Fruit fly (Drosophila melanogaster) whole organism, embryonic: ENCODE measurements around the gene Atg18b.

Experiments used
- CG1024 ChIP-seq: fragments of 200-800 bp; sonication (Bioruptor generic); IDR thresholded peaks from 2 replicates; pipeline ENCODE4 v1.3.6; 2022; ENCODE audit warnings: missing biosample characterization, missing genetic modification characterization
- CG10543 ChIP-seq: fragments of 200-800 bp; sonication (Bioruptor generic); optimal IDR thresholded peaks from 3 replicates; lab custom pipeline; 2017; ENCODE audit warnings: missing biosample characterization, mild to moderate bottlenecking, missing genetic modification characterization, moderate library complexity
- CG11398 ChIP-seq: fragments of 200-800 bp; sonication (Bioruptor generic); optimal IDR thresholded peaks from 2 replicates; lab custom pipeline; 2016; ENCODE audit warnings: missing biosample characterization, missing genetic modification characterization
- CG15601 ChIP-seq: fragments of 200-800 bp; sonication (Bioruptor generic); optimal IDR thresholded peaks from 3 replicates; lab custom pipeline; 2019; ENCODE audit warnings: missing biosample characterization, mild to moderate bottlenecking, missing genetic modification characterization, moderate library complexity
- CG1603 ChIP-seq: fragments of 200-800 bp; sonication (Bioruptor generic); optimal IDR thresholded peaks from 2 replicates; lab custom pipeline; 2019; ENCODE audit warnings: missing biosample characterization, mild to moderate bottlenecking, missing genetic modification characterization, moderate library complexity
- CG6272 ChIP-seq: fragments of 200-800 bp; sonication (Bioruptor generic); IDR thresholded peaks from 2 replicates; pipeline ENCODE4 v1.3.6; 2022; ENCODE audit warnings: missing biosample characterization, missing genetic modification characterization
- CG8478 ChIP-seq: fragments of >200 bp; optimal IDR thresholded peaks from 2 replicates; lab custom pipeline; 2018
- Myb ChIP-seq: fragments of 200-800 bp; sonication (Bioruptor generic); optimal IDR thresholded peaks from 2 replicates; lab custom pipeline; 2016; ENCODE audit warnings: missing biosample characterization, missing genetic modification characterization
- Stat92E ChIP-seq, 3 experiments: fragments of >200 bp in 2 of 3; fragments of 200-800 bp in 1 of 3; sonication (Bioruptor generic) in 1 of 3; optimal IDR thresholded peaks; 2 replicates each; lab custom pipeline; 2017 to 2019; ENCODE audit warnings: missing biosample characterization in 3 of 3, missing genetic modification characterization in 3 of 3, mild to moderate bottlenecking in 1 of 3, moderate library complexity in 1 of 3
- ato ChIP-seq: fragments of 200-800 bp; sonication (Bioruptor generic); IDR thresholded peaks from 2 replicates; pipeline ENCODE4 v1.3.6; 2022; ENCODE audit warnings: missing biosample characterization, missing genetic modification characterization; ENCODE audit not compliant: partially characterized antibody
- cato ChIP-seq: fragments of 200-800 bp; sonication (Bioruptor generic); optimal IDR thresholded peaks from 2 replicates; lab custom pipeline; 2016; ENCODE audit warnings: missing biosample characterization, missing genetic modification characterization, borderline replicate concordance
- kay ChIP-seq: fragments of 200-800 bp; sonication (Bioruptor generic); optimal IDR thresholded peaks from 2 replicates; lab custom pipeline; 2016; ENCODE audit warnings: missing biosample characterization, missing genetic modification characterization
- ssp ChIP-seq: fragments of 200-800 bp; sonication (Bioruptor generic); IDR thresholded peaks from 2 replicates; pipeline ENCODE4 v1.3.6; 2022; ENCODE audit warnings: missing biosample characterization, missing genetic modification characterization
- vvl ChIP-seq: fragments of 200-800 bp; sonication (Bioruptor generic); IDR thresholded peaks from 2 replicates; pipeline ENCODE4 v1.3.6; 2022; ENCODE audit warnings: missing biosample characterization, missing genetic modification characterization

dm6 chr2L:21221114-21221578 lies 774 bp upstream of the Atg18b start, which contains the start of gene CG8677:
- no peak for TF ChIP-seq cato (GFP tag; lab: Kevin White, UChicago)
- TF ChIP-seq CG10543 (GFP tag; lab: Kevin White, UChicago), result no peak
- TF ChIP-seq CG6272 (GFP tag; lab: Robert Waterston, UW), result no peak
- no peak for TF ChIP-seq CG11398 (GFP tag; lab: Kevin White, UChicago)
- TF ChIP-seq CG15601 (tag; lab: Kevin White, UChicago), result no peak
- peak; percentile 78 for TF ChIP-seq CG1603 (tag; lab: Kevin White, UChicago)
- no peak for TF ChIP-seq kay (GFP tag; lab: Kevin White, UChicago)
- no peak for TF ChIP-seq CG1024 (GFP tag; lab: Robert Waterston, UW)
- TF ChIP-seq ato (GFP tag; lab: Robert Waterston, UW), result no peak
- TF ChIP-seq vvl (GFP tag; lab: Robert Waterston, UW), result no peak
- TF ChIP-seq Stat92E (GFP tag; optimal IDR thresholded peaks at IDR 0.05; lab: Kevin White, UChicago), result peak in 1 of 3 experiments; percentile 34
- TF ChIP-seq ssp (GFP tag; lab: Robert Waterston, UW), result no peak
- TF ChIP-seq CG8478 (lab: Kevin White, UChicago), result no peak
- peak; percentile 80 for TF ChIP-seq Myb
